Fruit fly (Drosophila melanogaster): ENCODE data around the gene Klp3A.
A peak's percentile ranks its signal among the peaks of the same experiment; 100 is the strongest.

The Klp3A gene

DNA sequence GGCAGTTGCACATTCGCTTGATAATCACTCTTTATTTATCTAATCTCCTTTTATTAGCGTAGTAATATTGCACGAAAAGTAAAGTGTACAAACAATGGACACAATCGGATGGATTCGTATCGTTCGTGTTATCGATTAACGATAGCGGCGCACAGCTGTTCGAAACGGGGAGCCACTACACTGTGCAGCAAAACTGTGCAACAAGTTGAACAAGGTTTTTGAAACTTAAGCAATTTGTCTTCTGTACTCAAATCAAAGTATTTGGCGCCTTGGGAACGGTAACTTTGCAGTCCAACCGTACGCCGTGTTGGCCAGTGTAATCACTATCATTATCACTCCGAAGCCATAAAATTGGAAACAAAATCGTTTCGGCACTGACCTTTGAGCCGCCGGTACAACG is 15.8 kb upstream of the Klp3A start, which contains the start of the genes Tsp3A and Seipin (continued):
- peak; percentile 6; the same call in 1 of the 2 replicates for TF ChIP-seq ro (GFP tag; IDR thresholded peaks at IDR 0.05)
- TF ChIP-seq CG17361 (GFP tag; IDR thresholded peaks at IDR 0.05), result peak; percentile 78
- peak; percentile 33 for TF ChIP-seq CG14965 (GFP tag; optimal IDR thresholded peaks at IDR 0.05; ENCODE audit: borderline replicate concordance)
- no peak for TF ChIP-seq Sox100B (GFP tag; optimal IDR thresholded peaks at IDR 0.05)
- no peak for TF ChIP-seq sc (optimal IDR thresholded peaks at IDR 0.05)
- TF ChIP-seq sc (GFP tag; optimal IDR thresholded peaks at IDR 0.05), result no peak
- TF ChIP-seq CG10147 (GFP tag; optimal IDR thresholded peaks at IDR 0.05), result peak; percentile 86
- no peak for TF ChIP-seq trh (GFP tag; optimal IDR thresholded peaks at IDR 0.05)
- peak; percentile 76 for TF ChIP-seq ara (GFP tag; IDR thresholded peaks at IDR 0.05)
- TF ChIP-seq unc-4 (GFP tag; IDR thresholded peaks at IDR 0.05; ENCODE audit: partially characterized antibody), result peak; percentile 57
- TF ChIP-seq sug (tag; optimal IDR thresholded peaks at IDR 0.05), result peak; percentile 85
- TF ChIP-seq Trl (optimal IDR thresholded peaks at IDR 0.05), result no peak
- peak; percentile 62 for TF ChIP-seq Trl (GFP tag; optimal IDR thresholded peaks at IDR 0.05)
- peak; percentile 81 for TF ChIP-seq CG4424 (GFP tag; optimal IDR thresholded peaks at IDR 0.05)
- peak; percentile 87 for TF ChIP-seq CG15514 (GFP tag; optimal IDR thresholded peaks at IDR 0.05)
- peak; percentile 63 for TF ChIP-seq repo (GFP tag; optimal IDR thresholded peaks at IDR 0.05)
- peak; percentile 86 for TF ChIP-seq H2.0 (GFP tag; IDR thresholded peaks at IDR 0.05)
- TF ChIP-seq salm (tag; optimal IDR thresholded peaks at IDR 0.05), result peak; percentile 73
- peak; percentile 74 for TF ChIP-seq NK7.1 (GFP tag; optimal IDR thresholded peaks at IDR 0.05)
- TF ChIP-seq CG3163 (GFP tag; optimal IDR thresholded peaks at IDR 0.05), result peak; percentile 54
- peak; percentile 77 for TF ChIP-seq Myb (GFP tag; optimal IDR thresholded peaks at IDR 0.05)
- TF ChIP-seq Optix (GFP tag; IDR thresholded peaks at IDR 0.05), result peak; percentile 82
- peak; percentile 95 for TF ChIP-seq exex (tag; optimal IDR thresholded peaks at IDR 0.05)
- TF ChIP-seq esg (GFP tag; conservative IDR thresholded peaks at IDR 0.05), result peak; percentile 75
- peak; percentile 90 for TF ChIP-seq lilli (GFP tag; optimal IDR thresholded peaks at IDR 0.05)
- peak; percentile 72; the same call in 1 of the 2 replicates for TF ChIP-seq bowl (GFP tag; IDR thresholded peaks at IDR 0.05)
- peak; percentile 81 for TF ChIP-seq CG13894 (tag; optimal IDR thresholded peaks at IDR 0.05)
- TF ChIP-seq kni (GFP tag; optimal IDR thresholded peaks at IDR 0.05), result peak; percentile 20
- peak; percentile 72 for TF ChIP-seq CG13775 (GFP tag; optimal IDR thresholded peaks at IDR 0.05)
- TF ChIP-seq CG2129 (GFP tag; IDR thresholded peaks at IDR 0.05; ENCODE audit: partially characterized antibody), result no peak
- TF ChIP-seq Ets97D (GFP tag; optimal IDR thresholded peaks at IDR 0.05), result peak; percentile 58
- TF ChIP-seq CG14667 (GFP tag; IDR thresholded peaks at IDR 0.05), result peak; percentile 76
- peak; percentile 85 for TF ChIP-seq ttk (GFP tag; IDR thresholded peaks at IDR 0.05)
- TF ChIP-seq Mad (GFP tag; optimal IDR thresholded peaks at IDR 0.05), result peak; percentile 78
- peak; percentile 16; the same call in 1 of the 3 replicates for TF ChIP-seq zen2 (GFP tag; IDR thresholded peaks at IDR 0.05; ENCODE audit: partially characterized antibody)
- TF ChIP-seq CG17359 (tag; optimal IDR thresholded peaks at IDR 0.05), result peak; percentile 88
- TF ChIP-seq sqz (GFP tag; optimal IDR thresholded peaks at IDR 0.05), result no peak
- peak; percentile 68 for TF ChIP-seq Bteb2 (GFP tag; optimal IDR thresholded peaks at IDR 0.05)
- peak; percentile 54; the same call in 1 of the 2 replicates for TF ChIP-seq ato (GFP tag; IDR thresholded peaks at IDR 0.05; ENCODE audit: partially characterized antibody)
- peak; percentile 82 for TF ChIP-seq CoRest (tag; optimal IDR thresholded peaks at IDR 0.05)
- peak; percentile 67 for TF ChIP-seq Nf-YA (GFP tag; IDR thresholded peaks at IDR 0.05)
- TF ChIP-seq Dp (GFP tag; optimal IDR thresholded peaks at IDR 0.05), result peak; percentile 28
- TF ChIP-seq tup (GFP tag; optimal IDR thresholded peaks at IDR 0.05), result peak; percentile 49
- TF ChIP-seq fu2 (GFP tag; optimal IDR thresholded peaks at IDR 0.05), result peak; percentile 45
- no peak for TF ChIP-seq Sry-β (GFP tag; optimal IDR thresholded peaks at IDR 0.05)
- peak; percentile 73 for TF ChIP-seq dm (GFP tag; optimal IDR thresholded peaks at IDR 0.05)
- TF ChIP-seq Deaf1 (tag; optimal IDR thresholded peaks at IDR 0.05), result peak; percentile 70
- TF ChIP-seq yki (optimal IDR thresholded peaks at IDR 0.05), result no peak
- TF ChIP-seq CG8089 (GFP tag; optimal IDR thresholded peaks at IDR 0.05), result peak; percentile 60
- TF ChIP-seq CG6272 (GFP tag; IDR thresholded peaks at IDR 0.05), result peak; percentile 82
- peak; percentile 68 for TF ChIP-seq Adf1 (GFP tag; IDR thresholded peaks at IDR 0.05)
- peak; percentile 71 for TF ChIP-seq CG3995 (GFP tag; optimal IDR thresholded peaks at IDR 0.05)

Data from whole organism, embryonic.